Fruit fly (Drosophila melanogaster) whole organism, embryonic: Measurements from ENCODE around the gene CG15412.

Source experiments
- Ada2b ChIP-seq: fragments of 200-800 bp; sonication (Bioruptor generic); IDR thresholded peaks from 2 replicates; pipeline ENCODE4 v1.3.6; 2022; ENCODE audit warnings: missing biosample characterization, missing genetic modification characterization
- Antp ChIP-seq: fragments of 200-800 bp; sonication (Bioruptor generic); optimal IDR thresholded peaks from 3 replicates; lab custom pipeline; 2016; ENCODE audit warnings: missing biosample characterization, missing genetic modification characterization
- Atf6 ChIP-seq: fragments of 200-800 bp; sonication (Bioruptor generic); IDR thresholded peaks from 2 replicates; pipeline ENCODE4 v1.3.6; 2022; ENCODE audit warnings: missing biosample characterization, missing genetic modification characterization
- CG11723 ChIP-seq: fragments of 200-800 bp; sonication (Bioruptor generic); optimal IDR thresholded peaks from 2 replicates; lab custom pipeline; 2017; ENCODE audit warnings: missing biosample characterization, mild to moderate bottlenecking, missing genetic modification characterization
- CG13775 ChIP-seq: fragments of 200-800 bp; sonication (Bioruptor generic); optimal IDR thresholded peaks from 3 replicates; lab custom pipeline; 2017; ENCODE audit warnings: missing biosample characterization, mild to moderate bottlenecking, missing genetic modification characterization
- CG15011 ChIP-seq: fragments of 200-800 bp; sonication (Bioruptor generic); optimal IDR thresholded peaks from 3 replicates; lab custom pipeline; 2018; ENCODE audit warnings: missing biosample characterization, mild to moderate bottlenecking, missing genetic modification characterization
- CG16779 ChIP-seq: fragments of 200-800 bp; sonication (Bioruptor generic); IDR thresholded peaks from 2 replicates; pipeline ENCODE4 v1.3.6; 2022; ENCODE audit warnings: missing biosample characterization, missing genetic modification characterization
- CG30020 ChIP-seq: fragments of 200-800 bp; optimal IDR thresholded peaks from 2 replicates; lab custom pipeline; 2019; ENCODE audit warnings: missing biosample characterization, mild to moderate bottlenecking, missing genetic modification characterization, moderate library complexity
- CG31388 ChIP-seq: fragments of 200-800 bp; sonication (Bioruptor generic); optimal IDR thresholded peaks from 2 replicates; lab custom pipeline; 2016; ENCODE audit warnings: missing biosample characterization, missing genetic modification characterization
- CG4854 ChIP-seq: fragments of 200-800 bp; sonication (Bioruptor generic); optimal IDR thresholded peaks from 2 replicates; lab custom pipeline; 2016; ENCODE audit warnings: missing biosample characterization, missing genetic modification characterization, inconsistent platforms
- CG6689 ChIP-seq: fragments of 200-800 bp; sonication (Bioruptor generic); IDR thresholded peaks from 2 replicates; pipeline ENCODE4 v1.3.6; 2022; ENCODE audit warnings: missing biosample characterization, missing genetic modification characterization
- CG6765 ChIP-seq: fragments of 200-800 bp; sonication (Bioruptor generic); optimal IDR thresholded peaks from 3 replicates; lab custom pipeline; 2017; ENCODE audit warnings: missing biosample characterization, mild to moderate bottlenecking, missing genetic modification characterization
- CG7987 ChIP-seq: fragments of 200-800 bp; sonication (Bioruptor generic); optimal IDR thresholded peaks from 2 replicates; lab custom pipeline; 2018; ENCODE audit warnings: missing biosample characterization, mild to moderate bottlenecking, missing genetic modification characterization, moderate library complexity
- CG8359 ChIP-seq: fragments of 200-800 bp; sonication (Bioruptor generic); optimal IDR thresholded peaks from 2 replicates; lab custom pipeline; 2017; ENCODE audit warnings: missing biosample characterization, mild to moderate bottlenecking, missing genetic modification characterization, borderline replicate concordance
- CG8478 ChIP-seq: fragments of >200 bp; optimal IDR thresholded peaks from 2 replicates; lab custom pipeline; 2018
- CG9797 ChIP-seq: fragments of 200-800 bp; sonication (Bioruptor generic); optimal IDR thresholded peaks from 3 replicates; lab custom pipeline; 2018; ENCODE audit warnings: missing biosample characterization, mild to moderate bottlenecking, missing genetic modification characterization
- CG9817 ChIP-seq: fragments of 200-800 bp; sonication (Bioruptor generic); optimal IDR thresholded peaks from 2 replicates; lab custom pipeline; 2018; ENCODE audit warnings: missing biosample characterization, mild to moderate bottlenecking, missing genetic modification characterization, moderate library complexity
- CG9932 ChIP-seq: fragments of 200-800 bp; sonication (Bioruptor generic); IDR thresholded peaks from 2 replicates; pipeline ENCODE4 v1.3.6; 2022; ENCODE audit warnings: missing biosample characterization, missing genetic modification characterization
- HLHmδ ChIP-seq: fragments of 200-800 bp; sonication (Bioruptor generic); optimal IDR thresholded peaks from 2 replicates; lab custom pipeline; 2018; ENCODE audit warnings: missing biosample characterization, mild to moderate bottlenecking, missing genetic modification characterization, moderate library complexity
- NK7.1 ChIP-seq: fragments of 200-800 bp; sonication (Bioruptor generic); optimal IDR thresholded peaks from 3 replicates; lab custom pipeline; 2016; ENCODE audit warnings: missing biosample characterization, missing genetic modification characterization
- Nf-YA ChIP-seq: fragments of 200-800 bp; sonication (Bioruptor generic); IDR thresholded peaks from 2 replicates; pipeline ENCODE4 v1.3.6; 2022; ENCODE audit warnings: missing biosample characterization, missing genetic modification characterization
- Pdp1 ChIP-seq, 2 experiments: fragments of 200-800 bp; sonication (Bioruptor generic); optimal IDR thresholded peaks; 3 replicates each; lab custom pipeline; 2016; ENCODE audit warnings: missing biosample characterization in 2 of 2, missing genetic modification characterization in 2 of 2, mild to moderate bottlenecking in 1 of 2, moderate library complexity in 1 of 2
- Sry-δ ChIP-seq: fragments of 200-800 bp; sonication (Bioruptor generic); optimal IDR thresholded peaks from 2 replicates; lab custom pipeline; 2016; ENCODE audit warnings: missing biosample characterization, missing genetic modification characterization
- Ssrp ChIP-seq: fragments of 200-800 bp; sonication (Bioruptor generic); optimal IDR thresholded peaks from 2 replicates; lab custom pipeline; 2018; ENCODE audit warnings: missing biosample characterization, mild to moderate bottlenecking, missing genetic modification characterization, moderate library complexity
- Trl ChIP-seq, 3 experiments: fragments of >200 bp in 2 of 3; fragments of 200-800 bp in 1 of 3; sonication (Bioruptor generic) in 1 of 3; optimal IDR thresholded peaks; 2 replicates in 1 of 3; 3 replicates in 2 of 3; lab custom pipeline; 2016 to 2017; ENCODE audit warnings: missing biosample characterization in 1 of 3, missing genetic modification characterization in 1 of 3
- bab2 ChIP-seq: fragments of 200-800 bp; sonication (Bioruptor generic); optimal IDR thresholded peaks from 2 replicates; lab custom pipeline; 2016; ENCODE audit warnings: missing biosample characterization, missing genetic modification characterization
- br ChIP-seq: fragments of >200 bp; optimal IDR thresholded peaks from 2 replicates; lab custom pipeline; 2017
- cato ChIP-seq: fragments of 200-800 bp; sonication (Bioruptor generic); optimal IDR thresholded peaks from 2 replicates; lab custom pipeline; 2016; ENCODE audit warnings: missing biosample characterization, missing genetic modification characterization, borderline replicate concordance
- ci ChIP-seq: fragments of 200-800 bp; sonication (Bioruptor generic); IDR thresholded peaks from 3 replicates; pipeline ENCODE4 v1.3.6; 2022; ENCODE audit warnings: missing biosample characterization, missing genetic modification characterization
- crp ChIP-seq, 2 experiments: fragments of 200-800 bp; sonication (Bioruptor generic); optimal IDR thresholded peaks; 2 replicates in 1 of 2; 3 replicates in 1 of 2; lab custom pipeline; 2017; ENCODE audit warnings: missing biosample characterization in 2 of 2, missing genetic modification characterization in 2 of 2, mild to moderate bottlenecking in 1 of 2, moderate library complexity in 1 of 2
- da ChIP-seq: fragments of 200-800 bp; sonication (Bioruptor generic); optimal IDR thresholded peaks from 2 replicates; lab custom pipeline; 2016; ENCODE audit warnings: missing biosample characterization, missing genetic modification characterization
- exex ChIP-seq: fragments of 200-800 bp; sonication (Bioruptor generic); optimal IDR thresholded peaks from 4 replicates; lab custom pipeline; 2018; ENCODE audit warnings: missing biosample characterization, mild to moderate bottlenecking, missing genetic modification characterization, moderate library complexity
- fd64A ChIP-seq: fragments of 200-800 bp; sonication (Bioruptor generic); optimal IDR thresholded peaks from 3 replicates; lab custom pipeline; 2018; ENCODE audit warnings: missing biosample characterization, mild to moderate bottlenecking, missing genetic modification characterization
- fru ChIP-seq: fragments of >200 bp; optimal IDR thresholded peaks from 2 replicates; lab custom pipeline; 2017
- gt ChIP-seq: fragments of 200-800 bp; sonication (Bioruptor generic); IDR thresholded peaks from 2 replicates; pipeline ENCODE4 v1.3.6; 2022; ENCODE audit warnings: missing biosample characterization, missing genetic modification characterization
- her ChIP-seq: fragments of 200-800 bp; sonication (Bioruptor generic); optimal IDR thresholded peaks from 2 replicates; lab custom pipeline; 2016; ENCODE audit warnings: missing biosample characterization, missing genetic modification characterization
- luna ChIP-seq: fragments of 200-800 bp; sonication (Bioruptor generic); optimal IDR thresholded peaks from 2 replicates; lab custom pipeline; 2016; ENCODE audit warnings: missing biosample characterization, missing genetic modification characterization
- maf-S ChIP-seq: fragments of 200-800 bp; sonication (Bioruptor generic); optimal IDR thresholded peaks from 2 replicates; lab custom pipeline; 2016; ENCODE audit warnings: missing biosample characterization, missing genetic modification characterization
- mirr ChIP-seq: fragments of 200-800 bp; sonication (Bioruptor generic); optimal IDR thresholded peaks from 3 replicates; lab custom pipeline; 2018; ENCODE audit warnings: missing biosample characterization, mild to moderate bottlenecking, missing genetic modification characterization
- pho ChIP-seq: fragments of 200-800 bp; sonication (Bioruptor generic); optimal IDR thresholded peaks from 2 replicates; lab custom pipeline; 2016; ENCODE audit warnings: missing biosample characterization, missing genetic modification characterization
- phol ChIP-seq: fragments of 200-800 bp; sonication (Bioruptor generic); optimal IDR thresholded peaks from 3 replicates; lab custom pipeline; 2018; ENCODE audit warnings: missing biosample characterization, mild to moderate bottlenecking, missing genetic modification characterization, moderate library complexity
- sc ChIP-seq, 3 experiments: fragments of >200 bp in 2 of 3; fragments of 200-800 bp in 1 of 3; sonication (Bioruptor generic) in 1 of 3; optimal IDR thresholded peaks; 2 replicates in 2 of 3; 3 replicates in 1 of 3; lab custom pipeline; 2017; ENCODE audit warnings: mild to moderate bottlenecking in 1 of 3, missing biosample characterization in 1 of 3, missing genetic modification characterization in 1 of 3, missing genetic modification reagents in 1 of 3
- sens ChIP-seq: fragments of 200-800 bp; sonication (Bioruptor generic); peaks from one replicate; lab custom pipeline; 2016; ENCODE audit warnings: missing biosample characterization, missing genetic modification characterization
- tgo ChIP-seq: fragments of 200-800 bp; sonication (Bioruptor generic); IDR thresholded peaks from 3 replicates; pipeline ENCODE4 v1.3.6; 2022; ENCODE audit warnings: missing biosample characterization, missing genetic modification characterization
- toy ChIP-seq: fragments of 200-800 bp; sonication (Bioruptor generic); IDR thresholded peaks from 2 replicates; pipeline ENCODE4 v1.3.6; 2022; ENCODE audit warnings: missing biosample characterization, missing genetic modification characterization
- trem ChIP-seq: fragments of 200-800 bp; optimal IDR thresholded peaks from 3 replicates; lab custom pipeline; 2019; ENCODE audit warnings: missing biosample characterization, mild to moderate bottlenecking, missing genetic modification characterization, moderate library complexity
- ttk ChIP-seq: fragments of 200-800 bp; sonication (Bioruptor generic); IDR thresholded peaks from 2 replicates; pipeline ENCODE4 v2.1.2; 2022; ENCODE audit warnings: missing biosample characterization, missing genetic modification characterization
- tx ChIP-seq: fragments of 200-800 bp; sonication (Bioruptor generic); optimal IDR thresholded peaks from 2 replicates; lab custom pipeline; 2016; ENCODE audit warnings: missing biosample characterization, missing genetic modification characterization
- zf30C ChIP-seq: fragments of 200-800 bp; sonication (Bioruptor generic); optimal IDR thresholded peaks from 3 replicates; lab custom pipeline; 2018; ENCODE audit warnings: missing biosample characterization, mild to moderate bottlenecking, missing genetic modification characterization

CG15412 gene

DNA sequence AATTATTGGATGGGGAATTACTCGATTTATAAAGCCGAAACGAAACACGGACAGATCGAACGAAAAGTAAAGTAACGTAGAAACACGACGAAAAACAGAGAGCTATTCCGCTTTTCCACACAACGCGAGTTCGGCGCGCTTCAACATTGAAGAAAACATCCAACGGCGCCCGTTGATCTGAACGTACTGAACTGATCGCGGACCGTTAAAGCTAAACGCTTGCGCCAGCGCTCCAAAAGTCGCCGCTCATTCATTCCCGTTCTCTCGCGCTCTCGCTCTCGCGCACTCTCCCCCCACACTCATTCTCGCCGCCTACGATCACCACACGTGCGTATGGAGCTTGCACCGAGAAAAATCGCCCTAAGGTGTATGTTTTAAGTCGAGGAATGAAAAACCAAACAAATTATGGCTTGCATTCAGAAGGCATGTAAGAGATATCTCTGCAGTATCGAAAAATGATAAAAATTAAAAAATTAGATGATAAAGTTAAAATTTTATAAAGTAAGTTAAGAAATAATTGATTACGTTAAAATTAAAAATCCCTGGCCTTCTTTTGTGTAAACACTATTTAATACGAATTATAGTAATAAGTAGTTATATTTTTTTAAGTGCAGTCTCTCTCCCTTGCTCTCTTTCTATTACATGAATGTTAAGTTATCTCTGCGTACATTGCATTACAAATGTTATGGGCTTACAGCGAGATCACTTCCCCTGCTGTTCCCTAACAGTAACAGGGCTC is 20.7 kb downstream of the CG15412 start, which contains the start of gene E23 (continued):
- TF ChIP-seq CG4854 (GFP tag; lab: Kevin White, UChicago) (peak; percentile 96), crp (GFP tag; optimal IDR thresholded peaks at IDR 0.05; lab: Kevin White, UChicago) (peak in 1 of 2 experiments; percentile 73), exex (tag; lab: Kevin White, UChicago) (peak; percentile 88), tgo (GFP tag; lab: Robert Waterston, UW) (peak; percentile 99), fru (lab: Kevin White, UChicago) (no peak), da (peak; percentile 93), Atf6 (GFP tag; lab: Robert Waterston, UW) (peak; percentile 99), CG8478 (lab: Kevin White, UChicago) (no peak), Nf-YA (peak; percentile 95), HLHmδ (GFP tag; lab: Kevin White, UChicago) (peak; percentile 7), Ssrp (tag; lab: Kevin White, UChicago) (peak; percentile 99), her (GFP tag; lab: Kevin White, UChicago) (peak; percentile 83), CG7987 (GFP tag; lab: Kevin White, UChicago) (peak; percentile 97), gt (GFP tag; lab: Robert Waterston, UW) (peak; percentile 91), ci (GFP tag; lab: Robert Waterston, UW) (peak; percentile 97), sens (GFP tag; lab: Kevin White, UChicago) (peak; percentile 99), CG11723 (GFP tag; lab: Kevin White, UChicago) (peak; percentile 99), mirr (GFP tag; lab: Kevin White, UChicago) (peak; percentile 90), sc (optimal IDR thresholded peaks at IDR 0.05; lab: Kevin White, UChicago) (no peak), sc (GFP tag; optimal IDR thresholded peaks at IDR 0.05; lab: Kevin White, UChicago) (peak; percentile 99), CG8359 (peak; percentile 93), CG15011 (GFP tag; lab: Kevin White, UChicago) (peak; percentile 97), Pdp1 (GFP tag; optimal IDR thresholded peaks at IDR 0.05; lab: Kevin White, UChicago) (peak; percentile 93 to 96), cato (GFP tag; lab: Kevin White, UChicago) (peak; percentile 98), trem (tag; lab: Kevin White, UChicago) (peak; percentile 97), phol (peak; percentile 99), CG9817 (tag; lab: Kevin White, UChicago) (peak; percentile 97), Trl (optimal IDR thresholded peaks at IDR 0.05; lab: Kevin White, UChicago) (peak; percentile 88 to 97), Trl (GFP tag; optimal IDR thresholded peaks at IDR 0.05; lab: Kevin White, UChicago) (peak; percentile 94), CG9797 (GFP tag; lab: Kevin White, UChicago) (peak; percentile 56), bab2 (GFP tag; lab: Kevin White, UChicago) (peak; percentile 93), br (no peak), CG30020 (tag; lab: Kevin White, UChicago) (peak; percentile 92), Ada2b (GFP tag; lab: Robert Waterston, UW) (peak; percentile 97), tx (GFP tag; lab: Kevin White, UChicago) (peak; percentile 94), Antp (peak; percentile 92), CG6765 (GFP tag; lab: Kevin White, UChicago) (peak; percentile 96), CG9932 (GFP tag; lab: Robert Waterston, UW) (peak; percentile 97), CG31388 (GFP tag; lab: Kevin White, UChicago) (peak; percentile 92), NK7.1 (GFP tag; lab: Kevin White, UChicago) (peak; percentile 91), luna (peak; percentile 80), zf30C (GFP tag; lab: Kevin White, UChicago) (peak; percentile 99), CG13775 (peak; percentile 99), CG6689 (GFP tag; lab: Robert Waterston, UW) (peak; percentile 98), pho (GFP tag; lab: Kevin White, UChicago) (peak; percentile 96), toy (GFP tag; lab: Robert Waterston, UW) (peak; percentile 94), maf-S (peak; percentile 93), ttk (GFP tag; lab: Robert Waterston, UW) (peak; percentile 97), Sry-δ (GFP tag; lab: Kevin White, UChicago) (peak; percentile 51), CG16779 (GFP tag; lab: Robert Waterston, UW) (peak; percentile 94), fd64A (GFP tag; lab: Kevin White, UChicago) (peak; percentile 92)
